Worm (Caenorhabditis elegans) whole organism, young adult: ENCODE results near the gene ugt-11.

Experiments
- B0261.1 ChIP-seq: sonication (generic microtip); optimal IDR thresholded peaks from 2 replicates; lab custom pipeline; 2016; ENCODE audit warnings: mild to moderate bottlenecking, missing genetic modification characterization, moderate library complexity, missing compliant biosample characterization
- B0336.3 ChIP-seq: fragments of 200-800 bp; sonication (Bioruptor generic); IDR thresholded peaks from 2 replicates; pipeline ENCODE4 v1.3.6; 2022; ENCODE audit warnings: missing genetic modification characterization, missing compliant biosample characterization
- C06A6.2 ChIP-seq: fragments of 200-800 bp; sonication (Bioruptor generic); conservative IDR thresholded peaks from 2 replicates; pipeline ENCODE4 v1.3.6; 2022; ENCODE audit warnings: missing genetic modification characterization, missing compliant biosample characterization
- F37B4.10 ChIP-seq: fragments of 200-800 bp; sonication (Bioruptor generic); IDR thresholded peaks from 2 replicates; pipeline ENCODE4 v1.3.6; 2022; ENCODE audit warnings: missing genetic modification characterization, missing compliant biosample characterization
- K11D2.4 ChIP-seq: fragments of 200-800 bp; sonication (Bioruptor generic); IDR thresholded peaks from 2 replicates; pipeline ENCODE4 v1.3.6; 2022; ENCODE audit warnings: missing genetic modification reagents, missing genetic modification characterization, missing compliant biosample characterization
- T07F8.4 ChIP-seq: sonication (generic microtip); optimal IDR thresholded peaks from 2 replicates; lab custom pipeline; 2016; ENCODE audit warnings: mild to moderate bottlenecking, missing genetic modification characterization, moderate library complexity, missing compliant biosample characterization
- Y53G8AR.9 ChIP-seq: fragments of 200-800 bp; sonication (Bioruptor generic); conservative IDR thresholded peaks from 2 replicates; pipeline ENCODE4 v1.3.6; 2022; ENCODE audit warnings: missing genetic modification reagents, missing genetic modification characterization, missing compliant biosample characterization
- Y79H2A.3 ChIP-seq: fragments of 200-800 bp; sonication (Bioruptor generic); conservative IDR thresholded peaks from 2 replicates; pipeline ENCODE4 v1.3.6; 2022; ENCODE audit warnings: missing genetic modification reagents, missing genetic modification characterization, missing compliant biosample characterization
- ama-1 ChIP-seq, 3 experiments: fragments of 150-350 bp in 1 of 3; sonication (generic microtip) in 2 of 3; optimal IDR thresholded peaks; 2 replicates each; lab custom pipeline; 2014 to 2018; ENCODE audit warnings: missing biosample characterization in 2 of 3, missing genetic modification characterization in 2 of 3, missing genetic modification reagents in 2 of 3
- aptf-2 ChIP-seq: fragments of 200-800 bp; sonication (Bioruptor generic); conservative IDR thresholded peaks from 2 replicates; pipeline ENCODE4 v1.3.6; 2022; ENCODE audit warnings: missing genetic modification reagents, missing genetic modification characterization, missing compliant biosample characterization
- athp-1 ChIP-seq: sonication (generic microtip); optimal IDR thresholded peaks from 2 replicates; lab custom pipeline; 2017; ENCODE audit warnings: mild to moderate bottlenecking, missing genetic modification characterization, missing compliant biosample characterization
- attf-3 ChIP-seq: fragments of 200-800 bp; sonication (Bioruptor generic); conservative IDR thresholded peaks from 2 replicates; pipeline ENCODE4 v1.3.6; 2022; ENCODE audit warnings: missing genetic modification reagents, missing genetic modification characterization, missing compliant biosample characterization
- attf-6 ChIP-seq: fragments of 200-800 bp; sonication (Bioruptor generic); IDR thresholded peaks from 2 replicates; pipeline ENCODE4 v1.3.6; 2022; ENCODE audit warnings: missing genetic modification reagents, missing genetic modification characterization, missing compliant biosample characterization
- bed-1 ChIP-seq: fragments of 200-800 bp; sonication (Bioruptor generic); IDR thresholded peaks from 2 replicates; pipeline ENCODE4 v1.3.6; 2022; ENCODE audit warnings: missing genetic modification reagents, missing genetic modification characterization, missing compliant biosample characterization
- bed-2 ChIP-seq: fragments of 200-800 bp; sonication (Bioruptor generic); IDR thresholded peaks from 2 replicates; pipeline ENCODE4 v1.3.6; 2022; ENCODE audit warnings: missing genetic modification reagents, missing genetic modification characterization, missing compliant biosample characterization
- ceh-40 ChIP-seq: fragments of 200-800 bp; sonication (Bioruptor generic); IDR thresholded peaks from 2 replicates; pipeline ENCODE4 v1.3.6; 2022; ENCODE audit warnings: missing genetic modification characterization, missing compliant biosample characterization
- ceh-58 ChIP-seq: fragments of 200-800 bp; sonication (Bioruptor generic); IDR thresholded peaks from 2 replicates; pipeline ENCODE4 v1.3.6; 2022; ENCODE audit warnings: missing genetic modification characterization, missing compliant biosample characterization
- dox-1 ChIP-seq: fragments of 200-800 bp; sonication (Bioruptor generic); IDR thresholded peaks from 2 replicates; pipeline ENCODE4 v1.3.6; 2022; ENCODE audit warnings: missing genetic modification reagents, missing genetic modification characterization, missing compliant biosample characterization
- efl-1 ChIP-seq: fragments of 150-350 bp; optimal IDR thresholded peaks from 2 replicates; lab custom pipeline; 2014; ENCODE audit warnings: missing biosample characterization, missing genetic modification reagents, missing genetic modification characterization
- egl-18 ChIP-seq: fragments of 200-800 bp; sonication (Bioruptor generic); IDR thresholded peaks from 2 replicates; pipeline ENCODE4 v1.3.6; 2022; ENCODE audit warnings: missing genetic modification reagents, missing genetic modification characterization, missing compliant biosample characterization
- ekl-4 ChIP-seq: fragments of 200-800 bp; sonication (Bioruptor generic); IDR thresholded peaks from 2 replicates; pipeline ENCODE4 v1.3.6; 2022; ENCODE audit warnings: missing genetic modification reagents, missing genetic modification characterization, missing compliant biosample characterization
- hmg-20 ChIP-seq: fragments of 200-800 bp; sonication (Bioruptor generic); IDR thresholded peaks from 2 replicates; pipeline ENCODE4 v1.3.6; 2022; ENCODE audit warnings: missing genetic modification reagents, missing genetic modification characterization, missing compliant biosample characterization
- hsf-1 ChIP-seq: fragments of 200-800 bp; sonication (Bioruptor generic); IDR thresholded peaks from 2 replicates; pipeline ENCODE4 v1.3.6; 2022; ENCODE audit warnings: missing genetic modification reagents, missing genetic modification characterization, missing compliant biosample characterization
- lag-1 ChIP-seq: fragments of 200-800 bp; sonication (Bioruptor generic); IDR thresholded peaks from 2 replicates; pipeline ENCODE4 v1.3.6; 2022; ENCODE audit warnings: missing genetic modification reagents, missing genetic modification characterization, missing compliant biosample characterization
- let-526 ChIP-seq: fragments of 200-800 bp; sonication (Bioruptor generic); IDR thresholded peaks from 2 replicates; pipeline ENCODE4 v1.3.6; 2022; ENCODE audit warnings: missing genetic modification reagents, missing genetic modification characterization, missing compliant biosample characterization
- let-607 ChIP-seq, 2 experiments: fragments of 200-800 bp in 1 of 2; sonication (Bioruptor generic) in 1 of 2; sonication (generic microtip) in 1 of 2; optimal IDR thresholded peaks; 2 replicates each; lab custom pipeline; 2016 to 2018; ENCODE audit warnings: mild to moderate bottlenecking in 2 of 2, missing compliant biosample characterization in 2 of 2, missing genetic modification characterization in 2 of 2, moderate library complexity in 2 of 2, missing genotype in 1 of 2
- lin-54 ChIP-seq: fragments of 200-800 bp; sonication (Bioruptor generic); optimal IDR thresholded peaks from 2 replicates; lab custom pipeline; 2018; ENCODE audit warnings: mild to moderate bottlenecking, missing genetic modification characterization, missing compliant biosample characterization
- madf-6 ChIP-seq: fragments of 200-800 bp; sonication (Bioruptor generic); IDR thresholded peaks from 2 replicates; pipeline ENCODE4 v1.3.6; 2022; ENCODE audit warnings: missing genetic modification reagents, missing genetic modification characterization, missing compliant biosample characterization
- mcd-1 ChIP-seq: fragments of 200-800 bp; sonication (Bioruptor generic); IDR thresholded peaks from 2 replicates; pipeline ENCODE4 v1.3.6; 2022; ENCODE audit warnings: missing genetic modification reagents, missing genetic modification characterization, missing compliant biosample characterization
- nfyb-1 ChIP-seq: fragments of 200-800 bp; sonication (Bioruptor generic); IDR thresholded peaks from 2 replicates; pipeline ENCODE4 v1.3.6; 2022; ENCODE audit warnings: missing genetic modification reagents, missing genetic modification characterization, missing compliant biosample characterization
- nhr-120 ChIP-seq: fragments of 200-800 bp; sonication (Bioruptor generic); IDR thresholded peaks from 2 replicates; pipeline ENCODE4 v1.3.6; 2022; ENCODE audit warnings: missing genetic modification characterization, missing compliant biosample characterization
- nhr-80 ChIP-seq: sonication (generic microtip); optimal IDR thresholded peaks from 2 replicates; lab custom pipeline; 2016; ENCODE audit warnings: missing genetic modification characterization, missing compliant biosample characterization
- pbrm-1 ChIP-seq: fragments of 200-800 bp; sonication (Bioruptor generic); IDR thresholded peaks from 2 replicates; pipeline ENCODE4 v1.3.6; 2022; ENCODE audit warnings: missing genetic modification reagents, missing genetic modification characterization, missing compliant biosample characterization
- pha-4 ChIP-seq: fragments of 150-350 bp; sonication (generic microtip); optimal IDR thresholded peaks from 2 replicates; lab custom pipeline; 2014; ENCODE audit warnings: missing biosample characterization, missing genetic modification reagents, missing genetic modification characterization
- rec-8 ChIP-seq, 2 experiments: sonication (generic microtip); optimal IDR thresholded peaks; 2 replicates each; lab custom pipeline; 2016; ENCODE audit warnings: mild to moderate bottlenecking in 2 of 2, missing genetic modification characterization in 2 of 2, missing genetic modification reagents in 2 of 2, missing genotype in 2 of 2, missing biosample characterization in 1 of 2, missing compliant biosample characterization in 1 of 2, moderate library complexity in 1 of 2
- rpc-1 ChIP-seq, 2 experiments: fragments of 150-350 bp in 1 of 2; sonication (generic microtip) in 1 of 2; optimal IDR thresholded peaks; 2 replicates each; lab custom pipeline; 2014 to 2018; ENCODE audit warnings: missing biosample characterization in 1 of 2, missing genetic modification characterization in 1 of 2, missing genetic modification reagents in 1 of 2, missing genotype in 1 of 2
- sdz-38 ChIP-seq: sonication (generic microtip); optimal IDR thresholded peaks from 2 replicates; lab custom pipeline; 2016; ENCODE audit warnings: missing genotype, missing genetic modification characterization, missing compliant biosample characterization
- snpc-3.4 ChIP-seq: sonication (generic microtip); optimal IDR thresholded peaks from 2 replicates; lab custom pipeline; 2017; ENCODE audit warnings: missing genetic modification characterization, mild to moderate bottlenecking, missing compliant biosample characterization, antibody characterized with exemption, moderate library complexity, missing genotype, missing genetic modification reagents
- snpc-4 ChIP-seq, 5 experiments: fragments of 150-350 bp in 1 of 5; sonication (generic microtip) in 4 of 5; optimal IDR thresholded peaks; 2 replicates each; lab custom pipeline; 2014 to 2018; ENCODE audit warnings: missing genetic modification characterization in 5 of 5, missing biosample characterization in 3 of 5, antibody characterized with exemption in 2 of 5, mild to moderate bottlenecking in 2 of 5, missing compliant biosample characterization in 2 of 5, missing genotype in 2 of 5, moderate library complexity in 2 of 5, missing genetic modification reagents in 1 of 5
- somi-1 ChIP-seq: fragments of 200-800 bp; sonication (Bioruptor generic); optimal IDR thresholded peaks from 2 replicates; lab custom pipeline; 2018; ENCODE audit warnings: mild to moderate bottlenecking, missing genetic modification characterization, missing compliant biosample characterization
- sptf-2 ChIP-seq: fragments of 200-800 bp; sonication (Bioruptor generic); optimal IDR thresholded peaks from 2 replicates; lab custom pipeline; 2018; ENCODE audit warnings: mild to moderate bottlenecking, missing genetic modification characterization, missing compliant biosample characterization
- tbp1 ChIP-seq: fragments of 200-800 bp; sonication (Bioruptor generic); optimal IDR thresholded peaks from 2 replicates; lab custom pipeline; 2018; ENCODE audit warnings: mild to moderate bottlenecking, missing genetic modification characterization, missing compliant biosample characterization
- unc-130 ChIP-seq: sonication (generic microtip); optimal IDR thresholded peaks from 2 replicates; lab custom pipeline; 2016; ENCODE audit warnings: missing genetic modification reagents, missing genetic modification characterization, missing compliant biosample characterization
- zfh-2 ChIP-seq: fragments of 200-800 bp; sonication (Bioruptor generic); conservative IDR thresholded peaks from 2 replicates; pipeline ENCODE4 v1.3.6; 2022; ENCODE audit warnings: missing genetic modification reagents, missing genetic modification characterization, missing compliant biosample characterization
- ztf-26 ChIP-seq: sonication (generic microtip); optimal IDR thresholded peaks from 2 replicates; lab custom pipeline; 2017; ENCODE audit warnings: missing genetic modification characterization, missing compliant biosample characterization
- ztf-3 ChIP-seq: fragments of 200-800 bp; sonication (Bioruptor generic); optimal IDR thresholded peaks from 2 replicates; lab custom pipeline; 2018; ENCODE audit warnings: mild to moderate bottlenecking, missing genetic modification characterization, missing compliant biosample characterization
- ztf-6 ChIP-seq: fragments of 200-800 bp; sonication (Bioruptor generic); IDR thresholded peaks from 2 replicates; pipeline ENCODE4 v1.3.6; 2022; ENCODE audit warnings: missing genetic modification reagents, missing genetic modification characterization, missing compliant biosample characterization

ugt-11 gene

ce11 chrV:4891305-4891704, 3.6 kb downstream of the ugt-11 start:
- peak; percentile 1 for TF ChIP-seq tbp1
- TF ChIP-seq bed-1 (GFP tag; lab: Robert Waterston, UW) = no peak
- TF ChIP-seq ceh-40 (GFP tag; lab: Robert Waterston, UW) = no peak
- no peak for TF ChIP-seq attf-3 (GFP tag; lab: Robert Waterston, UW)
- TF ChIP-seq athp-1 (tag; lab: Kevin White, UChicago) = no peak
- peak; percentile 51 for TF ChIP-seq snpc-3.4 (tag; lab: Kevin White, UChicago)
- TF ChIP-seq dox-1 (GFP tag; lab: Robert Waterston, UW) = peak; percentile 23; the same call in 1 of the 2 replicates
- peak; percentile 85; the same call in 1 of the 2 replicates for TF ChIP-seq Y79H2A.3 (GFP tag; lab: Robert Waterston, UW)
- TF ChIP-seq zfh-2 (GFP tag; lab: Robert Waterston, UW) = no peak
- TF ChIP-seq aptf-2 = no peak
- no peak for TF ChIP-seq sdz-38 (tag; lab: Kevin White, UChicago)
- peak; percentile 77 for TF ChIP-seq hsf-1 (GFP tag; lab: Robert Waterston, UW)
- no peak for TF ChIP-seq let-526 (GFP tag; lab: Robert Waterston, UW)
- 0 out of 2 replicates have a peak, but pooled peaks have one; percentile 15 for TF ChIP-seq mcd-1
- no peak for TF ChIP-seq C06A6.2 (GFP tag; lab: Robert Waterston, UW)
- no peak for TF ChIP-seq lag-1 (GFP tag; lab: Robert Waterston, UW)
- no peak for TF ChIP-seq nhr-120 (GFP tag; lab: Robert Waterston, UW)
- TF ChIP-seq egl-18 (GFP tag; lab: Robert Waterston, UW) = no peak
- TF ChIP-seq ekl-4 = peak; percentile 73
- TF ChIP-seq nhr-80 = no peak
- peak; percentile 83 for TF ChIP-seq Y53G8AR.9 (GFP tag; lab: Robert Waterston, UW)
- no peak for TF ChIP-seq snpc-4 (GFP tag; optimal IDR thresholded peaks at IDR 0.05; lab: Kevin White, UChicago)
- TF ChIP-seq snpc-4 (tag; optimal IDR thresholded peaks at IDR 0.05; lab: Kevin White, UChicago) = peak in 2 of 4 experiments; percentile 6 to 31
- peak; percentile 38 for TF ChIP-seq efl-1
- TF ChIP-seq K11D2.4 (GFP tag; lab: Robert Waterston, UW) = no peak
- TF ChIP-seq ztf-26 (tag; lab: Kevin White, UChicago) = no peak
- no peak for TF ChIP-seq B0261.1
- peak; percentile 62; the same call in 1 of the 2 replicates for TF ChIP-seq pbrm-1 (GFP tag; lab: Robert Waterston, UW)
- no peak for TF ChIP-seq rpc-1 (optimal IDR thresholded peaks at IDR 0.05; lab: Kevin White, UChicago)
- TF ChIP-seq rpc-1 (tag; optimal IDR thresholded peaks at IDR 0.05; lab: Kevin White, UChicago) = no peak
- peak; percentile 6 for TF ChIP-seq unc-130
- TF ChIP-seq lin-54 (GFP tag; lab: Kevin White, UChicago) = peak; percentile 25
- peak; percentile 84 for TF ChIP-seq B0336.3 (GFP tag; lab: Robert Waterston, UW)
- no peak for TF ChIP-seq bed-2 (GFP tag; lab: Robert Waterston, UW)
- TF ChIP-seq madf-6 (GFP tag; lab: Robert Waterston, UW) = peak; percentile 84
- TF ChIP-seq ztf-3 (GFP tag; lab: Kevin White, UChicago) = no peak
- TF ChIP-seq ztf-6 (GFP tag; lab: Robert Waterston, UW) = no peak
- TF ChIP-seq rec-8 (tag; optimal IDR thresholded peaks at IDR 0.05; lab: Kevin White, UChicago) = no peak
- no peak for TF ChIP-seq somi-1 (GFP tag; lab: Kevin White, UChicago)
- no peak; the same call in 1 of the 2 replicates for TF ChIP-seq nfyb-1 (GFP tag; lab: Robert Waterston, UW)
- TF ChIP-seq F37B4.10 (GFP tag; lab: Robert Waterston, UW) = no peak
- 0 out of 2 replicates have a peak, but pooled peaks have one; percentile 15 for TF ChIP-seq ceh-58
- TF ChIP-seq sptf-2 (GFP tag; lab: Kevin White, UChicago) = no peak
- no peak for TF ChIP-seq pha-4 (tag; lab: Kevin White, UChicago)
- no peak for TF ChIP-seq hmg-20
- no peak for TF ChIP-seq let-607 (tag; optimal IDR thresholded peaks at IDR 0.05; lab: Kevin White, UChicago)
- TF ChIP-seq attf-6 (GFP tag; lab: Robert Waterston, UW) = peak; percentile 70; the same call in 1 of the 2 replicates
- TF ChIP-seq T07F8.4 = no peak
- no peak for TF ChIP-seq ama-1 (optimal IDR thresholded peaks at IDR 0.05; lab: Kevin White, UChicago)
- no peak for TF ChIP-seq ama-1 (GFP tag; optimal IDR thresholded peaks at IDR 0.05; lab: Kevin White, UChicago)
